Worm (Caenorhabditis elegans) whole organism, early embryonic: Measurements from ENCODE around the gene C04H5.1.

ENCODE experiments used
- ama-1 ChIP-seq: fragments of 150-350 bp; optimal IDR thresholded peaks from 2 replicates; lab custom pipeline; 2014
- flt-1 ChIP-seq: fragments of 200-800 bp; sonication (Bioruptor generic); IDR thresholded peaks from 2 replicates; pipeline ENCODE4 v1.3.6; 2022; ENCODE audit warnings: missing genetic modification characterization, missing compliant biosample characterization
- hmg-4 ChIP-seq: fragments of 200-800 bp; sonication (Bioruptor generic); optimal IDR thresholded peaks from 2 replicates; lab custom pipeline; 2018; ENCODE audit warnings: mild to moderate bottlenecking, missing genetic modification characterization, missing compliant biosample characterization
- hnd-1 ChIP-seq: sonication (generic microtip); optimal IDR thresholded peaks from 2 replicates; lab custom pipeline; 2016; ENCODE audit warnings: missing genetic modification characterization, missing compliant biosample characterization
- pes-1 ChIP-seq: fragments of 200-800 bp; sonication (Bioruptor generic); IDR thresholded peaks from 2 replicates; pipeline ENCODE4 v1.3.6; 2022; ENCODE audit warnings: missing genetic modification reagents, missing genetic modification characterization, missing compliant biosample characterization
- tbx-37 ChIP-seq: fragments of 200-800 bp; sonication (Bioruptor generic); conservative IDR thresholded peaks from 2 replicates; pipeline ENCODE4 v1.3.6; 2022; ENCODE audit warnings: missing genetic modification reagents, missing genetic modification characterization, missing compliant biosample characterization

DNA sequence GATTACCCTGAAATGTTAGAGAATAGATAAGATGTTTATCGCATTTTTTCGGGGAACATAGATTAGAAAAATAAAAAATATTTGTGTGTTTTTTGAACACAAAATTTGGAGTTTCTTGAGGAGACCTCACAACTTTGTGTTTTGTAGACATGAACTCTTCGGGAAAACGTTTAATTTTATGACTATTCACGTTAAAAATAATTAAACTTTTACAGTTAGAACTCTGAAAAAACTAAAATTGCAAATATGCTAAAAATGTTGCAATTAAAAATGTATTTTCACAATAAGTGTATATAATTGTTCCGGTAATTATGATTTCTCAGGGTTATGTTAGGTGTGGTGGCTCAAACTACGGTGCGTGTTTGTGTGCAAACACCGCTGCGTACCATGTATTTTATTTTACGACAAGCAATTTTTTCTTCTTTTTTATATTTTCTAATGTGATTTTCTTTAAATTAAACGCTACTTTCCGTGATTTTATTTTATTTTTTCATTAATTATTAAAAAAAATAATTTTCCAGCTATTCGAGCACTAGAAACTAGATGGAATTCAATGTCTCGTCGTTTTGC lies 5.8 kb upstream of the C04H5.1 start, which contains the start of the genes F57C2.5 and spat-1:
- no peak for TF ChIP-seq hmg-4
- peak; percentile 19 for TF ChIP-seq hnd-1 (tag; lab: Kevin White, UChicago)
- TF ChIP-seq pes-1 = peak; percentile 65
- no peak for TF ChIP-seq ama-1 (lab: Kevin White, UChicago)
- 0 out of 2 replicates have a peak, but pooled peaks have one; percentile 41 for TF ChIP-seq tbx-37 (GFP tag; lab: Robert Waterston, UW)
- TF ChIP-seq flt-1 (GFP tag; lab: Robert Waterston, UW) = no peak
